Worm (Caenorhabditis elegans): ENCODE data around the gene zipt-13.

- TF ChIP-seq ztf-26 (tag; optimal IDR thresholded peaks at IDR 0.05) (no peak), unc-62 (GFP tag; optimal IDR thresholded peaks at IDR 0.05) (peak; percentile 17), let-607 (tag; optimal IDR thresholded peaks at IDR 0.05) (peak; percentile 87 to 96), dpff-1 (tag; optimal IDR thresholded peaks at IDR 0.05) (no peak), lag-1 (GFP tag; IDR thresholded peaks at IDR 0.05) (no peak)
Observed at ce11 chrX:10197204-10197756, 39.5 kb downstream of the zipt-13 start, which contains the start of gene nucb-1.

Data from whole organism, young adult.